Fruit fly (Drosophila melanogaster): Measurements from ENCODE around the gene CG11396.
A peak's percentile ranks its signal among the peaks of the same experiment; 100 is the strongest.

dm6 chr3L:20800208-20800607, 12.3 kb upstream of the CG11396 start, which contains the start of gene Spc105R:
- peak; percentile 2 for TF ChIP-seq tj (GFP tag; optimal IDR thresholded peaks at IDR 0.05)
- TF ChIP-seq bab1 (GFP tag; optimal IDR thresholded peaks at IDR 0.05) = peak; percentile 23
- TF ChIP-seq kay (GFP tag; ENCODE audit: borderline replicate concordance) = no peak
- no peak for TF ChIP-seq CG12768 (GFP tag; optimal IDR thresholded peaks at IDR 0.05)
- no peak for TF ChIP-seq Hr96 (GFP tag; optimal IDR thresholded peaks at IDR 0.05)
- TF ChIP-seq CG7045 (GFP tag; optimal IDR thresholded peaks at IDR 0.05) = no peak
- no peak for TF ChIP-seq ovo (GFP tag; optimal IDR thresholded peaks at IDR 0.05)
- TF ChIP-seq cic (GFP tag; optimal IDR thresholded peaks at IDR 0.05) = no peak
- TF ChIP-seq CG7101 (tag; optimal IDR thresholded peaks at IDR 0.05) = no peak
- no peak for TF ChIP-seq Clk (GFP tag; optimal IDR thresholded peaks at IDR 0.05)
- no peak for TF ChIP-seq CG5204 (GFP tag; optimal IDR thresholded peaks at IDR 0.05)
- no peak for TF ChIP-seq pad (GFP tag; optimal IDR thresholded peaks at IDR 0.05)
- no peak for TF ChIP-seq Mnt (GFP tag; optimal IDR thresholded peaks at IDR 0.05)

Measured in whole organism, adult.